Fruit fly (Drosophila melanogaster) whole organism, embryonic: ENCODE measurements around the gene CG5225.

Experiments used
- Bgb ChIP-seq: fragments of 200-800 bp; sonication (Bioruptor generic); IDR thresholded peaks from 2 replicates; pipeline ENCODE4 v1.3.6; 2022; ENCODE audit warnings: missing biosample characterization, missing genetic modification characterization; ENCODE audit not compliant: partially characterized antibody
- C15 ChIP-seq: fragments of 200-800 bp; sonication (Bioruptor generic); IDR thresholded peaks from 3 replicates; pipeline ENCODE4 v1.3.6; 2022; ENCODE audit warnings: missing biosample characterization, missing genetic modification characterization
- CG10274 ChIP-seq: fragments of 200-800 bp; sonication (Bioruptor generic); optimal IDR thresholded peaks from 3 replicates; lab custom pipeline; 2017; ENCODE audit warnings: missing biosample characterization, mild to moderate bottlenecking, missing genetic modification characterization
- CG10543 ChIP-seq: fragments of 200-800 bp; sonication (Bioruptor generic); optimal IDR thresholded peaks from 3 replicates; lab custom pipeline; 2017; ENCODE audit warnings: missing biosample characterization, mild to moderate bottlenecking, missing genetic modification characterization, moderate library complexity
- CG12391 ChIP-seq: fragments of 200-800 bp; sonication (Bioruptor generic); optimal IDR thresholded peaks from 3 replicates; lab custom pipeline; 2018; ENCODE audit warnings: missing biosample characterization, mild to moderate bottlenecking, missing genetic modification characterization, moderate library complexity
- CG12769 ChIP-seq: fragments of 200-800 bp; sonication (Bioruptor generic); optimal IDR thresholded peaks from 2 replicates; lab custom pipeline; 2019; ENCODE audit warnings: missing biosample characterization, mild to moderate bottlenecking, missing genetic modification characterization, moderate library complexity
- CG13296 ChIP-seq: fragments of 200-800 bp; sonication (Bioruptor generic); optimal IDR thresholded peaks from 3 replicates; lab custom pipeline; 2018; ENCODE audit warnings: missing biosample characterization, mild to moderate bottlenecking, missing genetic modification characterization
- CG13894 ChIP-seq: fragments of 200-800 bp; sonication (Bioruptor generic); optimal IDR thresholded peaks from 3 replicates; lab custom pipeline; 2018; ENCODE audit warnings: missing biosample characterization, mild to moderate bottlenecking, missing genetic modification characterization, moderate library complexity
- CG14710 ChIP-seq: fragments of 200-800 bp; sonication (Bioruptor generic); optimal IDR thresholded peaks from 3 replicates; lab custom pipeline; 2019; ENCODE audit warnings: missing biosample characterization, mild to moderate bottlenecking, missing genetic modification characterization, moderate library complexity
- CG17359 ChIP-seq: fragments of 200-800 bp; sonication (Bioruptor generic); optimal IDR thresholded peaks from 3 replicates; lab custom pipeline; 2018; ENCODE audit warnings: missing biosample characterization, mild to moderate bottlenecking, missing genetic modification characterization, moderate library complexity
- CG31224 ChIP-seq: fragments of 200-800 bp; sonication (Bioruptor generic); IDR thresholded peaks from 2 replicates; pipeline ENCODE4 v1.3.6; 2022; ENCODE audit warnings: missing biosample characterization, missing genetic modification characterization
- CG4854 ChIP-seq: fragments of 200-800 bp; sonication (Bioruptor generic); optimal IDR thresholded peaks from 2 replicates; lab custom pipeline; 2016; ENCODE audit warnings: missing biosample characterization, missing genetic modification characterization, inconsistent platforms
- CG8290 ChIP-seq, 3 experiments: fragments of 200-800 bp; sonication (Bioruptor generic); optimal IDR thresholded peaks; 2 replicates each; lab custom pipeline; 2016 to 2019; ENCODE audit warnings: missing biosample characterization in 3 of 3, missing genetic modification characterization in 3 of 3, mild to moderate bottlenecking in 2 of 3, moderate library complexity in 1 of 3
- CG9437 ChIP-seq: fragments of 200-800 bp; sonication (Bioruptor generic); optimal IDR thresholded peaks from 2 replicates; lab custom pipeline; 2018; ENCODE audit warnings: missing biosample characterization, mild to moderate bottlenecking, missing genetic modification characterization
- CG9727 ChIP-seq: fragments of 200-800 bp; sonication (Bioruptor generic); optimal IDR thresholded peaks from 3 replicates; lab custom pipeline; 2017; ENCODE audit warnings: missing biosample characterization, mild to moderate bottlenecking, missing genetic modification characterization
- Dip2 ChIP-seq: fragments of 200-800 bp; sonication (Bioruptor generic); IDR thresholded peaks from 2 replicates; pipeline ENCODE4 v1.3.6; 2022; ENCODE audit warnings: missing biosample characterization, missing genetic modification characterization
- Doc3 ChIP-seq: fragments of 200-800 bp; sonication (Bioruptor generic); IDR thresholded peaks from 3 replicates; pipeline ENCODE4 v1.3.6; 2022; ENCODE audit warnings: missing biosample characterization, missing genetic modification characterization; ENCODE audit not compliant: partially characterized antibody
- Dp ChIP-seq: fragments of 200-800 bp; sonication (Bioruptor generic); optimal IDR thresholded peaks from 2 replicates; lab custom pipeline; 2018; ENCODE audit warnings: missing biosample characterization, mild to moderate bottlenecking, missing genetic modification characterization, moderate library complexity
- E2f2 ChIP-seq: fragments of 200-800 bp; sonication (Bioruptor generic); IDR thresholded peaks from 2 replicates; pipeline ENCODE4 v1.3.6; 2022; ENCODE audit warnings: missing biosample characterization, missing genetic modification characterization
- Hand ChIP-seq: fragments of 200-800 bp; sonication (Bioruptor generic); optimal IDR thresholded peaks from 2 replicates; lab custom pipeline; 2017; ENCODE audit warnings: mild to moderate bottlenecking, missing biosample characterization, missing genetic modification reagents, missing genetic modification characterization
- Hmr ChIP-seq: fragments of 200-800 bp; sonication (Bioruptor generic); optimal IDR thresholded peaks from 3 replicates; lab custom pipeline; 2017; ENCODE audit warnings: mild to moderate bottlenecking, missing biosample characterization, missing genetic modification reagents, missing genetic modification characterization
- Med ChIP-seq: fragments of 200-800 bp; sonication (Bioruptor generic); peaks from one replicate; lab custom pipeline; 2016; ENCODE audit warnings: missing biosample characterization, missing genetic modification characterization, mild to moderate bottlenecking, inconsistent platforms, moderate library complexity
- Nf-YC ChIP-seq: fragments of 200-800 bp; optimal IDR thresholded peaks from 3 replicates; lab custom pipeline; 2019; ENCODE audit warnings: missing biosample characterization, mild to moderate bottlenecking, missing genetic modification characterization, moderate library complexity
- Pdp1 ChIP-seq, 2 experiments: fragments of 200-800 bp; sonication (Bioruptor generic); optimal IDR thresholded peaks; 3 replicates each; lab custom pipeline; 2016; ENCODE audit warnings: missing biosample characterization in 2 of 2, missing genetic modification characterization in 2 of 2, mild to moderate bottlenecking in 1 of 2, moderate library complexity in 1 of 2
- Scr ChIP-seq: fragments of 200-800 bp; sonication (Bioruptor generic); IDR thresholded peaks from 2 replicates; pipeline ENCODE4 v1.3.6; 2022; ENCODE audit warnings: missing biosample characterization, missing genetic modification characterization; ENCODE audit not compliant: partially characterized antibody
- TFAM ChIP-seq: fragments of 200-800 bp; sonication (Bioruptor generic); optimal IDR thresholded peaks from 2 replicates; lab custom pipeline; 2017; ENCODE audit warnings: missing biosample characterization, missing genetic modification characterization, inconsistent platforms
- cg ChIP-seq: fragments of 200-800 bp; sonication (Bioruptor generic); optimal IDR thresholded peaks from 3 replicates; lab custom pipeline; 2019; ENCODE audit warnings: missing biosample characterization, mild to moderate bottlenecking, missing genetic modification characterization, moderate library complexity
- chinmo ChIP-seq: fragments of 200-800 bp; sonication (Bioruptor generic); IDR thresholded peaks from 4 replicates; pipeline ENCODE4 v1.3.6; 2022; ENCODE audit warnings: missing biosample characterization, missing genetic modification characterization; ENCODE audit not compliant: partially characterized antibody
- chm ChIP-seq: fragments of 200-800 bp; sonication (Bioruptor generic); IDR thresholded peaks from 2 replicates; pipeline ENCODE4 v1.3.6; 2022; ENCODE audit warnings: missing biosample characterization, missing genetic modification characterization
- gro ChIP-seq: fragments of 200-800 bp; sonication (Bioruptor generic); optimal IDR thresholded peaks from 2 replicates; lab custom pipeline; 2016; ENCODE audit warnings: missing biosample characterization, missing genetic modification characterization
- knrl ChIP-seq: fragments of 200-800 bp; sonication (Bioruptor generic); IDR thresholded peaks from 3 replicates; pipeline ENCODE4 v1.3.6; 2022; ENCODE audit warnings: missing biosample characterization, missing genetic modification characterization; ENCODE audit not compliant: partially characterized antibody
- lab ChIP-seq: fragments of 200-800 bp; sonication (Bioruptor generic); optimal IDR thresholded peaks from 3 replicates; lab custom pipeline; 2017; ENCODE audit warnings: missing biosample characterization, missing genetic modification characterization, mild to moderate bottlenecking, moderate library complexity, missing genetic modification reagents
- mirr ChIP-seq: fragments of 200-800 bp; sonication (Bioruptor generic); optimal IDR thresholded peaks from 3 replicates; lab custom pipeline; 2018; ENCODE audit warnings: missing biosample characterization, mild to moderate bottlenecking, missing genetic modification characterization
- schlank ChIP-seq: fragments of 200-800 bp; sonication (Bioruptor generic); optimal IDR thresholded peaks from 2 replicates; lab custom pipeline; 2018; ENCODE audit warnings: missing biosample characterization, mild to moderate bottlenecking, missing genetic modification characterization
- sd ChIP-seq: fragments of 200-800 bp; sonication (Bioruptor generic); optimal IDR thresholded peaks from 3 replicates; lab custom pipeline; 2018; ENCODE audit warnings: missing biosample characterization, mild to moderate bottlenecking, missing genetic modification characterization, moderate library complexity
- stwl ChIP-seq: fragments of 200-800 bp; sonication (Bioruptor generic); optimal IDR thresholded peaks from 3 replicates; lab custom pipeline; 2018; ENCODE audit warnings: missing biosample characterization, mild to moderate bottlenecking, missing genetic modification characterization, moderate library complexity
- sug ChIP-seq: fragments of 200-800 bp; optimal IDR thresholded peaks from 2 replicates; lab custom pipeline; 2019; ENCODE audit warnings: missing biosample characterization, mild to moderate bottlenecking, missing genetic modification characterization, moderate library complexity
- unc-4 ChIP-seq: fragments of 200-800 bp; sonication (Bioruptor generic); IDR thresholded peaks from 2 replicates; pipeline ENCODE4 v1.3.6; 2022; ENCODE audit warnings: missing biosample characterization, missing genetic modification characterization; ENCODE audit not compliant: partially characterized antibody
- vvl ChIP-seq: fragments of 200-800 bp; sonication (Bioruptor generic); IDR thresholded peaks from 2 replicates; pipeline ENCODE4 v1.3.6; 2022; ENCODE audit warnings: missing biosample characterization, missing genetic modification characterization

CG5225 gene

dm6 chr3R:17067721-17068120, 39.2 kb downstream of the CG5225 start:
- peak; percentile 79 for TF ChIP-seq sd (tag; lab: Kevin White, UChicago)
- TF ChIP-seq CG9727 (GFP tag; lab: Kevin White, UChicago) = no peak
- peak; percentile 83 for TF ChIP-seq CG9437 (GFP tag; lab: Kevin White, UChicago)
- TF ChIP-seq C15 (GFP tag; lab: Robert Waterston, UW) = no peak
- TF ChIP-seq CG12391 (tag; lab: Kevin White, UChicago) = no peak
- peak; percentile 83 for TF ChIP-seq Med (GFP tag; lab: Kevin White, UChicago)
- no peak for TF ChIP-seq TFAM (GFP tag; lab: Kevin White, UChicago)
- no peak for TF ChIP-seq stwl (tag; lab: Kevin White, UChicago)
- no peak for TF ChIP-seq Hmr (GFP tag; lab: Kevin White, UChicago)
- TF ChIP-seq Hand (GFP tag; lab: Kevin White, UChicago) = no peak
- no peak for TF ChIP-seq CG8290 (GFP tag; optimal IDR thresholded peaks at IDR 0.05; lab: Kevin White, UChicago)
- TF ChIP-seq CG8290 (tag; optimal IDR thresholded peaks at IDR 0.05; lab: Kevin White, UChicago) = peak in 1 of 2 experiments; percentile 40
- TF ChIP-seq chinmo (GFP tag; lab: Robert Waterston, UW) = peak; percentile 86; the same call in 3 of the 4 replicates
- 0 out of 2 replicates have a peak, but pooled peaks have one; percentile 17 for TF ChIP-seq unc-4 (GFP tag; lab: Robert Waterston, UW)
- no peak for TF ChIP-seq Dip2 (GFP tag; lab: Robert Waterston, UW)
- peak; percentile 8 for TF ChIP-seq sug
- TF ChIP-seq schlank = no peak
- TF ChIP-seq chm (GFP tag; lab: Robert Waterston, UW) = no peak
- peak; percentile 5 for TF ChIP-seq lab (GFP tag; lab: Kevin White, UChicago)
- TF ChIP-seq cg (GFP tag; lab: Kevin White, UChicago) = peak; percentile 73
- peak; percentile 8 for TF ChIP-seq CG13296 (GFP tag; lab: Kevin White, UChicago)
- peak; percentile 45 for TF ChIP-seq CG10543
- TF ChIP-seq CG4854 (GFP tag; lab: Kevin White, UChicago) = no peak
- TF ChIP-seq Bgb (GFP tag; lab: Robert Waterston, UW) = 0 out of 2 replicates have a peak, but pooled peaks have one; percentile 20
- TF ChIP-seq CG31224 (GFP tag; lab: Robert Waterston, UW) = no peak
- TF ChIP-seq Nf-YC (tag; lab: Kevin White, UChicago) = peak; percentile 40
- TF ChIP-seq CG10274 (GFP tag; lab: Kevin White, UChicago) = no peak
- TF ChIP-seq Doc3 (GFP tag; lab: Robert Waterston, UW) = no peak
- TF ChIP-seq E2f2 = peak; percentile 69
- TF ChIP-seq mirr (GFP tag; lab: Kevin White, UChicago) = peak; percentile 44
- TF ChIP-seq CG13894 (tag; lab: Kevin White, UChicago) = peak; percentile 69
- TF ChIP-seq CG14710 (tag; lab: Kevin White, UChicago) = no peak
- TF ChIP-seq CG17359 = no peak
- TF ChIP-seq Scr (GFP tag; lab: Robert Waterston, UW) = peak; percentile 14; the same call in 1 of the 2 replicates
- TF ChIP-seq knrl (GFP tag; lab: Robert Waterston, UW) = no peak
- peak; percentile 58; the same call in 1 of the 2 replicates for TF ChIP-seq vvl (GFP tag; lab: Robert Waterston, UW)
- TF ChIP-seq Pdp1 (GFP tag; optimal IDR thresholded peaks at IDR 0.05; lab: Kevin White, UChicago) = peak in 1 of 2 experiments; percentile 98
- TF ChIP-seq gro (GFP tag; lab: Kevin White, UChicago) = peak; percentile 51
- peak; percentile 43 for TF ChIP-seq Dp (GFP tag; lab: Kevin White, UChicago)
- peak; percentile 54 for TF ChIP-seq CG12769 (tag; lab: Kevin White, UChicago)
